Worm (Caenorhabditis elegans): ENCODE results near the gene srx-67.
A peak's percentile ranks its signal among the peaks of the same experiment; 100 is the strongest.

srx-67 gene

ce11 chrV:3927522-3927921 is 10.9 kb downstream of the srx-67 start:
- TF ChIP-seq nfya-1 (tag; optimal IDR thresholded peaks at IDR 0.05; ENCODE audit: insufficient read depth) = no peak
- TF ChIP-seq nhr-28 (tag; optimal IDR thresholded peaks at IDR 0.05) = no peak
- no peak for TF ChIP-seq ceh-82 (tag; optimal IDR thresholded peaks at IDR 0.05)
- TF ChIP-seq ama-1 (optimal IDR thresholded peaks at IDR 0.05) = no peak
- no peak for TF ChIP-seq ZK546.5 (tag; optimal IDR thresholded peaks at IDR 0.05)
- no peak for TF ChIP-seq elt-2 (tag; optimal IDR thresholded peaks at IDR 0.05)
- no peak for TF ChIP-seq nhr-12 (tag; optimal IDR thresholded peaks at IDR 0.05)
- TF ChIP-seq nhr-43 (tag; optimal IDR thresholded peaks at IDR 0.05; ENCODE audit: poor library complexity, severe bottlenecking) = no peak
- TF ChIP-seq lsy-12 (tag; optimal IDR thresholded peaks at IDR 0.05) = no peak
- no peak for TF ChIP-seq nhr-76 (tag; optimal IDR thresholded peaks at IDR 0.05)
- TF ChIP-seq ceh-9 (tag; optimal IDR thresholded peaks at IDR 0.05) = no peak
- TF ChIP-seq pqm-1 (tag; optimal IDR thresholded peaks at IDR 0.05) = no peak
- no peak for TF ChIP-seq sea-2 (GFP tag; optimal IDR thresholded peaks at IDR 0.05)
- no peak for TF ChIP-seq fos-1 (tag; optimal IDR thresholded peaks at IDR 0.05)
- no peak for TF ChIP-seq hmg-11 (tag; optimal IDR thresholded peaks at IDR 0.05)
- TF ChIP-seq skn-1 (tag; optimal IDR thresholded peaks at IDR 0.05) = no peak
- TF ChIP-seq fkh-10 (GFP tag; optimal IDR thresholded peaks at IDR 0.05) = no peak
- TF ChIP-seq nhr-25 (tag; optimal IDR thresholded peaks at IDR 0.05) = no peak
- no peak for TF ChIP-seq eor-1 (tag; optimal IDR thresholded peaks at IDR 0.05)

ce11 chrV:3929099-3929498 is 12.5 kb downstream of the srx-67 start, which contains the start of gene srx-64:
Gene srx-64, plus strand, starts transcription at chrV:3929399.
- TF ChIP-seq hmg-11 (tag; optimal IDR thresholded peaks at IDR 0.05) (no peak), nfya-1 (tag; optimal IDR thresholded peaks at IDR 0.05; ENCODE audit: insufficient read depth) (no peak), elt-3 (tag; optimal IDR thresholded peaks at IDR 0.05) (no peak), jun-1 (tag; optimal IDR thresholded peaks at IDR 0.05) (no peak), lsy-12 (tag; optimal IDR thresholded peaks at IDR 0.05) (no peak), ztf-11 (tag; optimal IDR thresholded peaks at IDR 0.05) (no peak), sea-2 (GFP tag; optimal IDR thresholded peaks at IDR 0.05) (no peak), ceh-16 (tag; optimal IDR thresholded peaks at IDR 0.05) (no peak), lin-15B (tag; optimal IDR thresholded peaks at IDR 0.05) (no peak), aly-2 (tag; optimal IDR thresholded peaks at IDR 0.05) (no peak), unc-39 (tag; optimal IDR thresholded peaks at IDR 0.05) (no peak), mdl-1 (tag; optimal IDR thresholded peaks at IDR 0.05) (no peak), egl-27 (tag; optimal IDR thresholded peaks at IDR 0.05) (no peak), ama-1 (optimal IDR thresholded peaks at IDR 0.05) (no peak), zag-1 (tag; optimal IDR thresholded peaks at IDR 0.05) (no peak), ceh-9 (tag; optimal IDR thresholded peaks at IDR 0.05) (no peak)

- TF ChIP-seq aly-2 (tag; optimal IDR thresholded peaks at IDR 0.05) (no peak), R02D3.7 (tag; optimal IDR thresholded peaks at IDR 0.05) (no peak), jun-1 (tag; optimal IDR thresholded peaks at IDR 0.05) (no peak), elt-3 (tag; optimal IDR thresholded peaks at IDR 0.05) (no peak), elt-1 (tag; optimal IDR thresholded peaks at IDR 0.05) (no peak), skn-1 (tag; optimal IDR thresholded peaks at IDR 0.05) (no peak), ztf-4 (tag; optimal IDR thresholded peaks at IDR 0.05) (no peak), nhr-25 (tag; optimal IDR thresholded peaks at IDR 0.05) (no peak)
Observed at ce11 chrV:3931326-3931725, 14.7 kb downstream of the srx-67 start, which contains the start of gene srx-63. Gene srx-63, plus strand, starts transcription at chrV:3931626.

ce11 chrV:3935892-3936478 is 19.4 kb downstream of the srx-67 start, which contains the start of gene cyp-35A5:
Gene cyp-35A5, plus strand, starts transcription at chrV:3936326.
- no peak for TF ChIP-seq elt-1 (tag; optimal IDR thresholded peaks at IDR 0.05)
- TF ChIP-seq nhr-25 (tag; optimal IDR thresholded peaks at IDR 0.05) = no peak
- no peak for TF ChIP-seq unc-62 (GFP tag; optimal IDR thresholded peaks at IDR 0.05)
- TF ChIP-seq pqm-1 (tag; optimal IDR thresholded peaks at IDR 0.05) = peak; percentile 0
- TF ChIP-seq elt-2 (tag; optimal IDR thresholded peaks at IDR 0.05) = peak; percentile 78

ce11 chrV:3938789-3939188 is 22.2 kb downstream of the srx-67 start, which contains the start of gene cyp-35B1:
Gene cyp-35B1, plus strand, starts transcription at chrV:3939032.
- TF ChIP-seq tbx-2 (tag; optimal IDR thresholded peaks at IDR 0.05) (no peak), ceh-28 (tag; optimal IDR thresholded peaks at IDR 0.05) (peak; percentile 19), jun-1 (tag; optimal IDR thresholded peaks at IDR 0.05) (no peak), ama-1 (optimal IDR thresholded peaks at IDR 0.05) (no peak)
